Worm (Caenorhabditis elegans) whole organism, L4/young adult: Measurements from ENCODE around the gene F21C10.19.

Source experiments
- dao-5 ChIP-seq: sonication (generic microtip); optimal IDR thresholded peaks from 2 replicates; lab custom pipeline; 2016; ENCODE audit warnings: missing genotype, missing genetic modification characterization, moderate library complexity, missing compliant biosample characterization
- him-1 ChIP-seq: sonication (generic microtip); optimal IDR thresholded peaks from 2 replicates; lab custom pipeline; 2016; ENCODE audit warnings: missing genotype, missing genetic modification reagents, missing genetic modification characterization, missing compliant biosample characterization

- TF ChIP-seq him-1 (tag; lab: Kevin White, UChicago) = no peak
- TF ChIP-seq dao-5 (tag; lab: Kevin White, UChicago) = no peak
Observed at ce11 chrV:9092209-9092608, 38.7 kb upstream of the F21C10.19 start, which contains the start of gene T27E4.1.
